Fruit fly (Drosophila melanogaster): ENCODE data around the gene ppk5.
A peak's percentile ranks its signal among the peaks of the same experiment; 100 is the strongest.

The ppk5 gene

dm6 chr3L:21509488-21510122 lies 24.9 kb upstream of the ppk5 start (continued):
- TF ChIP-seq CG9817 (tag; optimal IDR thresholded peaks at IDR 0.05) (no peak), Dek (tag; optimal IDR thresholded peaks at IDR 0.05) (no peak), dan (GFP tag; IDR thresholded peaks at IDR 0.05) (no peak), Kr (GFP tag; optimal IDR thresholded peaks at IDR 0.05) (no peak), CG10321 (GFP tag; IDR thresholded peaks at IDR 0.05) (no peak), crol (GFP tag; IDR thresholded peaks at IDR 0.05) (no peak), MTF-1 (GFP tag; optimal IDR thresholded peaks at IDR 0.05; ENCODE audit: borderline replicate concordance) (no peak), HmgZ (tag; optimal IDR thresholded peaks at IDR 0.05) (no peak), ap (GFP tag; IDR thresholded peaks at IDR 0.05) (no peak), NK7.1 (GFP tag; optimal IDR thresholded peaks at IDR 0.05) (no peak), CG7271 (tag; optimal IDR thresholded peaks at IDR 0.05) (no peak), Hr51 (GFP tag; optimal IDR thresholded peaks at IDR 0.05) (peak in 1 of 2 experiments; percentile 49), nmo (GFP tag; optimal IDR thresholded peaks at IDR 0.05) (peak; percentile 37), Oli (tag; optimal IDR thresholded peaks at IDR 0.05) (peak; percentile 41), Sox100B (GFP tag; optimal IDR thresholded peaks at IDR 0.05) (peak; percentile 30), CG30403 (GFP tag; optimal IDR thresholded peaks at IDR 0.05) (peak; percentile 55), Ets97D (GFP tag; optimal IDR thresholded peaks at IDR 0.05) (no peak), Chrac-16 (GFP tag; optimal IDR thresholded peaks at IDR 0.05) (peak; percentile 14), lov (optimal IDR thresholded peaks at IDR 0.05) (no peak), lov (GFP tag; IDR thresholded peaks at IDR 0.05) (no peak), sob (GFP tag; IDR thresholded peaks at IDR 0.05) (peak; percentile 25; the same call in 1 of the 2 replicates), ab (GFP tag; optimal IDR thresholded peaks at IDR 0.05) (no peak), nom (GFP tag; optimal IDR thresholded peaks at IDR 0.05) (peak; percentile 23), gem (tag; optimal IDR thresholded peaks at IDR 0.05) (peak; percentile 70), CG11504 (tag; optimal IDR thresholded peaks at IDR 0.05) (peak; percentile 62), mirr (GFP tag; optimal IDR thresholded peaks at IDR 0.05) (no peak), CG10431 (GFP tag; optimal IDR thresholded peaks at IDR 0.05) (no peak), nerfin-2 (GFP tag; IDR thresholded peaks at IDR 0.05; ENCODE audit: partially characterized antibody) (no peak), Dip2 (GFP tag; IDR thresholded peaks at IDR 0.05) (no peak), stwl (tag; optimal IDR thresholded peaks at IDR 0.05) (no peak), CG13894 (tag; optimal IDR thresholded peaks at IDR 0.05) (no peak), CG8924 (tag; optimal IDR thresholded peaks at IDR 0.05) (no peak), CG34224 (GFP tag; IDR thresholded peaks at IDR 0.05; ENCODE audit: partially characterized antibody) (no peak), CG17361 (GFP tag; IDR thresholded peaks at IDR 0.05) (peak; percentile 61; the same call in 2 of the 3 replicates), CG10462 (GFP tag; optimal IDR thresholded peaks at IDR 0.05) (peak; percentile 21), CG7963 (GFP tag; IDR thresholded peaks at IDR 0.05; ENCODE audit: partially characterized antibody) (no peak), CG2116 (GFP tag; optimal IDR thresholded peaks at IDR 0.05) (no peak), cwo (GFP tag; optimal IDR thresholded peaks at IDR 0.05) (no peak), Adf1 (GFP tag; IDR thresholded peaks at IDR 0.05) (no peak), Dll (GFP tag; IDR thresholded peaks at IDR 0.05; ENCODE audit: partially characterized antibody) (0 out of 4 replicates have a peak, but pooled peaks have one; percentile 18), CrebB (tag; optimal IDR thresholded peaks at IDR 0.05) (no peak), usp (GFP tag; optimal IDR thresholded peaks at IDR 0.05) (no peak), CG10147 (GFP tag; optimal IDR thresholded peaks at IDR 0.05) (no peak), Sry-δ (GFP tag; optimal IDR thresholded peaks at IDR 0.05) (no peak), CG8359 (GFP tag; optimal IDR thresholded peaks at IDR 0.05; ENCODE audit: borderline replicate concordance) (peak; percentile 3), CG13287 (GFP tag; IDR thresholded peaks at IDR 0.05; ENCODE audit: partially characterized antibody) (no peak), Hey (tag; optimal IDR thresholded peaks at IDR 0.05) (no peak), MESR4 (GFP tag; optimal IDR thresholded peaks at IDR 0.05) (no peak), tll (GFP tag; optimal IDR thresholded peaks at IDR 0.05) (no peak)

Data from whole organism, embryonic.